Fruit fly (Drosophila melanogaster): Measurements from ENCODE around the gene CG42507.

The CG42507 gene

dm6 chr3L:14801854-14802616 lies 44.3 kb upstream of the CG42507 start, which contains the start of gene NHP2 (continued):
- TF ChIP-seq Mad (GFP tag; optimal IDR thresholded peaks at IDR 0.05) (peak; percentile 56), CG13424 (tag; optimal IDR thresholded peaks at IDR 0.05) (peak; percentile 80), pb (GFP tag; optimal IDR thresholded peaks at IDR 0.05) (no peak), CG7357 (GFP tag; IDR thresholded peaks at IDR 0.05) (peak; percentile 46; the same call in 1 of the 3 replicates), CG3281 (GFP tag; optimal IDR thresholded peaks at IDR 0.05) (peak; percentile 83), CG9609 (GFP tag; optimal IDR thresholded peaks at IDR 0.05) (peak; percentile 23), CG1832 (GFP tag; optimal IDR thresholded peaks at IDR 0.05) (no peak), lmd (GFP tag; IDR thresholded peaks at IDR 0.05) (peak; percentile 80), az2 (GFP tag; optimal IDR thresholded peaks at IDR 0.05) (peak; percentile 81), Doc3 (GFP tag; IDR thresholded peaks at IDR 0.05; ENCODE audit: partially characterized antibody) (no peak), yki (optimal IDR thresholded peaks at IDR 0.05) (no peak), sr (GFP tag; IDR thresholded peaks at IDR 0.05) (no peak; the same call in 1 of the 3 replicates), gsb-n (tag; optimal IDR thresholded peaks at IDR 0.05) (no peak), CG11085 (GFP tag; IDR thresholded peaks at IDR 0.05) (peak; percentile 68; the same call in 1 of the 2 replicates), CG15514 (GFP tag; optimal IDR thresholded peaks at IDR 0.05) (peak; percentile 82), Dad (GFP tag; optimal IDR thresholded peaks at IDR 0.05) (peak; percentile 29), grau (tag; optimal IDR thresholded peaks at IDR 0.05) (peak; percentile 82), slp2 (GFP tag; optimal IDR thresholded peaks at IDR 0.05) (peak; percentile 39), Hr3 (GFP tag; optimal IDR thresholded peaks at IDR 0.05) (peak; percentile 82), CG8089 (GFP tag; optimal IDR thresholded peaks at IDR 0.05) (peak; percentile 34), Elba2 (GFP tag; optimal IDR thresholded peaks at IDR 0.05) (peak; percentile 85), CG30020 (tag; optimal IDR thresholded peaks at IDR 0.05) (peak; percentile 60), CG18262 (tag; optimal IDR thresholded peaks at IDR 0.05) (peak; percentile 82), oc (tag; optimal IDR thresholded peaks at IDR 0.05) (no peak), pan (optimal IDR thresholded peaks at IDR 0.05) (no peak), pan (GFP tag; optimal IDR thresholded peaks at IDR 0.05 in 1 of 2, IDR thresholded peaks at IDR 0.05 in 1 of 2) (peak in 1 of 2 experiments; percentile 89), CG1233 (GFP tag; optimal IDR thresholded peaks at IDR 0.05) (peak; percentile 81), esg (GFP tag; conservative IDR thresholded peaks at IDR 0.05) (peak; percentile 68), croc (GFP tag; conservative IDR thresholded peaks at IDR 0.05) (no peak), Dll (GFP tag; IDR thresholded peaks at IDR 0.05; ENCODE audit: partially characterized antibody) (peak; percentile 35; the same call in 1 of the 4 replicates), nmo (GFP tag; optimal IDR thresholded peaks at IDR 0.05) (peak; percentile 85), maf-S (GFP tag; optimal IDR thresholded peaks at IDR 0.05) (peak; percentile 52), CG31365 (tag; optimal IDR thresholded peaks at IDR 0.05) (peak; percentile 36), CG12104 (GFP tag; optimal IDR thresholded peaks at IDR 0.05) (peak; percentile 78), CG9797 (GFP tag; optimal IDR thresholded peaks at IDR 0.05) (peak; percentile 93), CG2202 (tag; optimal IDR thresholded peaks at IDR 0.05) (peak; percentile 70), danr (GFP tag; IDR thresholded peaks at IDR 0.05) (peak; percentile 31; the same call in 1 of the 2 replicates), wdn (GFP tag; IDR thresholded peaks at IDR 0.05) (peak; percentile 76; the same call in 1 of the 2 replicates), tgo (GFP tag; IDR thresholded peaks at IDR 0.05) (peak; percentile 79), CG32772 (GFP tag; IDR thresholded peaks at IDR 0.05) (peak; percentile 69), Optix (GFP tag; IDR thresholded peaks at IDR 0.05) (no peak), Med (GFP tag) (peak; percentile 93), Atf6 (GFP tag; IDR thresholded peaks at IDR 0.05) (peak; percentile 87), dm (GFP tag; optimal IDR thresholded peaks at IDR 0.05) (peak; percentile 99), ci (GFP tag; IDR thresholded peaks at IDR 0.05) (peak; percentile 93), emc (GFP tag; optimal IDR thresholded peaks at IDR 0.05) (no peak), CG14965 (GFP tag; optimal IDR thresholded peaks at IDR 0.05; ENCODE audit: borderline replicate concordance) (no peak), Tbp (GFP tag; optimal IDR thresholded peaks at IDR 0.05) (no peak), CG34376 (GFP tag; optimal IDR thresholded peaks at IDR 0.05) (peak; percentile 61), CG12391 (tag; optimal IDR thresholded peaks at IDR 0.05) (peak; percentile 88)
